Worm (Caenorhabditis elegans): Measurements from ENCODE around the gene Y57E12B.1.

- TF ChIP-seq zip-8 (tag; optimal IDR thresholded peaks at IDR 0.05) (no peak), unc-62 (GFP tag; optimal IDR thresholded peaks at IDR 0.05) (no peak), elt-3 (tag; optimal IDR thresholded peaks at IDR 0.05) (no peak), lin-13 (tag; optimal IDR thresholded peaks at IDR 0.05) (no peak)
Measured at ce11 chrV:6901943-6902549, 46.3 kb upstream of the Y57E12B.1 start.

All from whole organism, mixed stage, embryonic.